Worm (Caenorhabditis elegans): ENCODE data around the gene Y37E11AL.3.

- TF ChIP-seq him-1 (tag; optimal IDR thresholded peaks at IDR 0.05) (no peak), W03F9.2 (tag; optimal IDR thresholded peaks at IDR 0.05) (no peak)
These were observed 48.2 kb upstream of the Y37E11AL.3 start for ce11 chrIV:3646338-3647154.

Data from whole organism, L4/young adult.